Worm (Caenorhabditis elegans) whole organism, L3 larva: Measurements from ENCODE around the gene EEED8.4.

Experiments
- R02D3.7 ChIP-seq: fragments of 150-350 bp; optimal IDR thresholded peaks from 2 replicates; lab custom pipeline; 2014; ENCODE audit warnings: missing biosample characterization, missing genetic modification characterization
- ZK546.5 ChIP-seq: sonication (generic microtip); optimal IDR thresholded peaks from 2 replicates; lab custom pipeline; 2017; ENCODE audit warnings: missing biosample characterization, missing genetic modification characterization
- aly-2 ChIP-seq: fragments of 150-350 bp; optimal IDR thresholded peaks from 2 replicates; lab custom pipeline; 2014; ENCODE audit warnings: missing biosample characterization, missing genetic modification characterization
- ama-1 ChIP-seq: fragments of 150-350 bp; optimal IDR thresholded peaks from 2 replicates; lab custom pipeline; 2018
- ceh-16 ChIP-seq: sonication (generic microtip); optimal IDR thresholded peaks from 2 replicates; lab custom pipeline; 2017; ENCODE audit warnings: missing biosample characterization, missing genetic modification characterization
- ceh-28 ChIP-seq: fragments of 150-350 bp; optimal IDR thresholded peaks from 2 replicates; lab custom pipeline; 2014; ENCODE audit warnings: missing biosample characterization, missing genetic modification reagents, missing genetic modification characterization
- ceh-82 ChIP-seq: fragments of 150-350 bp; optimal IDR thresholded peaks from 2 replicates; lab custom pipeline; 2014; ENCODE audit warnings: missing biosample characterization, missing genetic modification characterization
- ceh-9 ChIP-seq: sonication (generic microtip); optimal IDR thresholded peaks from 2 replicates; lab custom pipeline; 2018; ENCODE audit warnings: missing biosample characterization, missing genetic modification characterization
- daf-12 ChIP-seq: fragments of 150-350 bp; optimal IDR thresholded peaks from 2 replicates; lab custom pipeline; 2014; ENCODE audit warnings: missing biosample characterization, missing genetic modification reagents, missing genetic modification characterization
- egl-27 ChIP-seq: sonication (generic microtip); optimal IDR thresholded peaks from 4 replicates; lab custom pipeline; 2017; ENCODE audit warnings: missing biosample characterization, missing genetic modification reagents, missing genetic modification characterization
- egl-5 ChIP-seq: fragments of 150-350 bp; optimal IDR thresholded peaks from 2 replicates; lab custom pipeline; 2017; ENCODE audit warnings: missing biosample characterization, missing genetic modification reagents, missing genetic modification characterization, inconsistent platforms
- elt-2 ChIP-seq: sonication (generic microtip); optimal IDR thresholded peaks from 2 replicates; lab custom pipeline; 2016; ENCODE audit warnings: missing genetic modification reagents, mild to moderate bottlenecking, missing genetic modification characterization, missing compliant biosample characterization
- elt-3 ChIP-seq, 3 experiments: fragments of 150-350 bp in 1 of 3; sonication (generic microtip) in 2 of 3; optimal IDR thresholded peaks; 2 replicates in 2 of 3; 4 replicates in 1 of 3; lab custom pipeline; 2014 to 2017; ENCODE audit warnings: missing biosample characterization in 3 of 3, missing genetic modification characterization in 3 of 3
- eor-1 ChIP-seq, 2 experiments: fragments of 150-350 bp; optimal IDR thresholded peaks; 2 replicates each; lab custom pipeline; 2014 to 2018; ENCODE audit warnings: missing biosample characterization in 2 of 2, missing genetic modification characterization in 2 of 2
- fkh-10 ChIP-seq: sonication (generic microtip); optimal IDR thresholded peaks from 2 replicates; lab custom pipeline; 2017; ENCODE audit warnings: missing biosample characterization, missing genetic modification reagents, missing genetic modification characterization
- fkh-2 ChIP-seq: fragments of 150-350 bp; optimal IDR thresholded peaks from 2 replicates; lab custom pipeline; 2014; ENCODE audit warnings: missing biosample characterization, missing genetic modification reagents, missing genetic modification characterization
- fos-1 ChIP-seq: fragments of 150-350 bp; optimal IDR thresholded peaks from 2 replicates; lab custom pipeline; 2014; ENCODE audit warnings: missing biosample characterization, missing genetic modification characterization
- hmg-11 ChIP-seq: sonication (generic microtip); optimal IDR thresholded peaks from 2 replicates; lab custom pipeline; 2016; ENCODE audit warnings: missing genetic modification characterization, missing compliant biosample characterization
- jun-1 ChIP-seq: fragments of 150-350 bp; optimal IDR thresholded peaks from 2 replicates; lab custom pipeline; 2014; ENCODE audit warnings: missing biosample characterization, missing genetic modification reagents, missing genetic modification characterization
- lin-15B ChIP-seq: fragments of 150-350 bp; optimal IDR thresholded peaks from 2 replicates; lab custom pipeline; 2014; ENCODE audit warnings: missing biosample characterization, missing genetic modification characterization
- lin-39 ChIP-seq: fragments of 150-350 bp; optimal IDR thresholded peaks from 2 replicates; lab custom pipeline; 2018; ENCODE audit warnings: missing biosample characterization, missing genetic modification reagents, missing genetic modification characterization
- lsy-12 ChIP-seq: sonication (generic microtip); optimal IDR thresholded peaks from 2 replicates; lab custom pipeline; 2016; ENCODE audit warnings: mild to moderate bottlenecking, missing genetic modification characterization, missing compliant biosample characterization
- mml-1 ChIP-seq: fragments of 150-350 bp; sonication (generic microtip); optimal IDR thresholded peaks from 3 replicates; lab custom pipeline; 2014; ENCODE audit warnings: missing biosample characterization, missing genetic modification characterization
- nfya-1 ChIP-seq: sonication (generic microtip); optimal IDR thresholded peaks from 2 replicates; lab custom pipeline; 2017; ENCODE audit warnings: missing genetic modification characterization, mild to moderate bottlenecking, missing compliant biosample characterization, antibody characterized with exemption, moderate library complexity; ENCODE audit not compliant: insufficient read depth
- nhr-11 ChIP-seq: fragments of 150-350 bp; optimal IDR thresholded peaks from 2 replicates; lab custom pipeline; 2014; ENCODE audit warnings: missing biosample characterization, missing genetic modification characterization
- nhr-12 ChIP-seq: fragments of 150-350 bp; optimal IDR thresholded peaks from 2 replicates; lab custom pipeline; 2014; ENCODE audit warnings: missing biosample characterization, missing genetic modification characterization
- nhr-23 ChIP-seq: fragments of 150-350 bp; optimal IDR thresholded peaks from 2 replicates; lab custom pipeline; 2014; ENCODE audit warnings: missing biosample characterization, missing genetic modification reagents, missing genetic modification characterization
- nhr-237 ChIP-seq: fragments of 150-350 bp; optimal IDR thresholded peaks from 2 replicates; lab custom pipeline; 2014; ENCODE audit warnings: missing biosample characterization, missing genetic modification characterization
- nhr-25 ChIP-seq: sonication (generic microtip); optimal IDR thresholded peaks from 2 replicates; lab custom pipeline; 2017; ENCODE audit warnings: missing biosample characterization, missing genetic modification characterization
- nhr-67 ChIP-seq: fragments of 150-350 bp; optimal IDR thresholded peaks from 2 replicates; lab custom pipeline; 2014; ENCODE audit warnings: missing biosample characterization, missing genetic modification characterization
- nhr-76 ChIP-seq: fragments of 150-350 bp; sonication (generic microtip); optimal IDR thresholded peaks from 5 replicates; lab custom pipeline; 2014; ENCODE audit warnings: missing biosample characterization, missing genetic modification characterization
- nhr-77 ChIP-seq: fragments of 150-350 bp; optimal IDR thresholded peaks from 2 replicates; lab custom pipeline; 2014; ENCODE audit warnings: missing biosample characterization, missing genetic modification characterization
- pha-4 ChIP-seq: fragments of 150-350 bp; optimal IDR thresholded peaks from 2 replicates; lab custom pipeline; 2014; ENCODE audit warnings: missing biosample characterization, missing genetic modification reagents, missing genetic modification characterization
- pqm-1 ChIP-seq: fragments of 150-350 bp; optimal IDR thresholded peaks from 2 replicates; lab custom pipeline; 2017; ENCODE audit warnings: missing biosample characterization, missing genetic modification characterization, inconsistent platforms
- skn-1 ChIP-seq: fragments of 150-350 bp; optimal IDR thresholded peaks from 2 replicates; lab custom pipeline; 2014; ENCODE audit warnings: missing biosample characterization, missing genetic modification characterization
- snpc-4 ChIP-seq: fragments of 150-350 bp; optimal IDR thresholded peaks from 2 replicates; lab custom pipeline; 2014; ENCODE audit warnings: missing biosample characterization, missing genetic modification characterization
- tbx-2 ChIP-seq: sonication (generic microtip); optimal IDR thresholded peaks from 2 replicates; lab custom pipeline; 2016; ENCODE audit warnings: mild to moderate bottlenecking, missing genetic modification characterization, missing compliant biosample characterization
- unc-39 ChIP-seq: sonication (generic microtip); optimal IDR thresholded peaks from 4 replicates; lab custom pipeline; 2017; ENCODE audit warnings: missing biosample characterization, missing genetic modification characterization
- unc-62 ChIP-seq: fragments of 150-350 bp; sonication (generic microtip); optimal IDR thresholded peaks from 4 replicates; lab custom pipeline; 2014; ENCODE audit warnings: missing biosample characterization, missing genetic modification reagents, missing genetic modification characterization
- zag-1 ChIP-seq: fragments of 150-350 bp; optimal IDR thresholded peaks from 2 replicates; lab custom pipeline; 2014; ENCODE audit warnings: missing biosample characterization, missing genetic modification characterization
- ztf-4 ChIP-seq: fragments of 150-350 bp; optimal IDR thresholded peaks from 2 replicates; lab custom pipeline; 2014; ENCODE audit warnings: missing biosample characterization, missing genetic modification characterization

Gene EEED8.4

DNA sequence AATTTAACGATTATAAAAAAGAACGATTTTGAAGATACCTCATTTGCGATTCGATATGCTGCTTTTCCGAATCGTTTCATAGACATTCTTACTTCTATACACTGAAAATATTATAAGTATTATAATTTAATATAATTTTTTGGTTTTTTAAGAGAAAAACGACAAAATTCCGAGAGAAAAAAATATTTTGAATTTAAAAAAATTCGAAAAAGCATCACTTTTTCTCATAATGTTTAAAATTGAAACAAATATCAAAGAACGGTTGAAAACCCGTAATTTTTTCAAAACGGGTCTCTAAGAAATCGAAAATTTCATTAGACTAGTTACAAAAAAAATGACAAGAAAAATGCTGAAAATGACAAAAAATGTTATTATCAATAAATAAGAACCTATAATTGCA is 13.5 kb upstream of the EEED8.4 start, which contains the start of gene pink-1:
Gene pink-1, minus strand, starts transcription at position 101 of the 400 bp plus-strand sequence.
- TF ChIP-seq nhr-25 (tag; lab: Kevin White, UChicago) (no peak), lin-15B (tag; lab: Kevin White, UChicago) (no peak), ztf-4 (no peak), egl-5 (tag; lab: Kevin White, UChicago) (no peak), daf-12 (no peak), hmg-11 (tag; lab: Kevin White, UChicago) (no peak), lsy-12 (tag; lab: Kevin White, UChicago) (no peak), unc-62 (GFP tag; lab: Kevin White, UChicago) (no peak), pha-4 (tag; lab: Kevin White, UChicago) (no peak), ama-1 (lab: Kevin White, UChicago) (no peak), eor-1 (tag; optimal IDR thresholded peaks at IDR 0.05; lab: Kevin White, UChicago) (no peak), nhr-67 (no peak), ZK546.5 (no peak), fkh-2 (no peak), R02D3.7 (tag; lab: Kevin White, UChicago) (no peak), jun-1 (no peak), egl-27 (tag; lab: Kevin White, UChicago) (no peak)

DNA sequence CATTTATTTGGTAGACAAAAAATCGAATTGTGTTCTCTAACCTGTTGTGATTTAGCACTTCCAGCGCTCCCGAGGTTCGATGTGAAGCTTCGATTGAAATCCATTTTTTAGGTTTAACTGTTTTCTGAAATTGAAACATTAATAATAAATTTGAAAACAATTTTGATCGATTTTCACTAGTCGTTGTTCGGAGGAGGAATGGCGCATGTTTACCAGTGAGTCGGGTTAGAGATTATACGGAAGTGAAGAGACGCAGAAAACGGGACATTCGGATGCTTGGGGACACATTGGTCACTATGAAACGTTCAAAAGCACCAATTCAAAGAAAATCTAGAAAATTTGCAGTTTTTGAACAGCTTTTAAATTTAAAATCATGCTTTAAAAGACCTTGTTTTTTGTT is 10.3 kb upstream of the EEED8.4 start, which contains the start of gene fbxl-3:
Gene fbxl-3, minus strand, starts transcription at position 124 of the 400 bp plus-strand sequence.
- TF ChIP-seq tbx-2 (tag; lab: Kevin White, UChicago) (no peak), hmg-11 (tag; lab: Kevin White, UChicago) (peak; percentile 22)
- TF ChIP-seq, all 47 proteins: peak for 1

DNA sequence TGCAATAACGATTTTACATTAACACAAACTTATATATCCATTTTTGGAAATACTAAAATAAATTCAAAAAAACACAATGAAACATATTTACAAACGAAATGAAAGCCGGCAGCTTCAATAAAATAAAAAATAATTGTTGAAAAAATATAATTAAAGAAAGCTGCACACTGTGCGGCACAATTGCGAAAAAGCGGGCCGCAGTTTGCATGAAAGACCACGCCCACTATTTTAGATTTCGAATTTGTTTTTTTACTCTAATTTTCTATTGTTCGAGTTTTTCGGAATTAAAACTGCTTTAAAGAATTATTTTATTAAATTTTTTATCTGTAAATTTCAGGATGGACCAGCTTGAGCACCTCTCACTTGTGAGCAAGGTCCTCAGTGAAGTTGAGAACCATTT is 9.9 kb upstream of the EEED8.4 start, which contains the start of gene mog-5:
Gene mog-5, plus strand, starts transcription at position 338 of the 400 bp plus-strand sequence.
- TF ChIP-seq nhr-237 (tag; lab: Kevin White, UChicago): no peak
- TF ChIP-seq ceh-9 (tag; lab: Kevin White, UChicago): no peak
- peak; percentile 50 for TF ChIP-seq pha-4 (tag; lab: Kevin White, UChicago)
- no peak for TF ChIP-seq ceh-28
- TF ChIP-seq unc-39 (tag; lab: Kevin White, UChicago): no peak
- no peak for TF ChIP-seq fos-1
- no peak for TF ChIP-seq nhr-12 (tag; lab: Kevin White, UChicago)
- no peak for TF ChIP-seq nhr-11
- no peak for TF ChIP-seq elt-3 (tag; optimal IDR thresholded peaks at IDR 0.05; lab: Kevin White, UChicago)
- no peak for TF ChIP-seq aly-2 (tag; lab: Kevin White, UChicago)
- no peak for TF ChIP-seq fkh-10 (GFP tag; lab: Kevin White, UChicago)
- TF ChIP-seq elt-2 (tag; lab: Kevin White, UChicago): peak; percentile 40
- TF ChIP-seq hmg-11 (tag; lab: Kevin White, UChicago): peak; percentile 30
- TF ChIP-seq mml-1: no peak

DNA sequence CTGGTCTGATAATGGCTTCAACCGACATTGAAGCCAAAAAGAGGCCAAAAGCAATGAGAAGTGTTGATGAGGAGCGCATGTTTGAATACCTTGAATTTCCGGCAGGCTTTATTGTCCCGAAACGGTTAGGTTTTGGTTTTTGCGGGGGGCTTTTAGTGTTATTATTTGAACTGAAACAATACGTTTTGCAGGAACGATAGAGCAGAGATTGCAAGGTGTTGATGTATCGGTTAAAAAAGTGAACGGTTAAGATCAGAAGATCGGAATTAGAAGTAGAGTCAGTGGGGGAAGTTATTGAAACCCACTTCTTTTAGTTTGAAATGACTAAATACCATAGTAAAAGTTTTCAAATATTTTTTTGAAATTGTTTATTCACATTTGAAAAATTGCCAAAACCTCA is 1.6 kb upstream of the EEED8.4 start, which contains the start of gene clec-141:
Gene clec-141, minus strand, starts transcription at position 101 of the 400 bp plus-strand sequence.
- TF ChIP-seq skn-1 (tag; lab: Kevin White, UChicago): no peak
- no peak for TF ChIP-seq nhr-23
- TF ChIP-seq lin-39 (tag; lab: Kevin White, UChicago): no peak
- TF ChIP-seq nhr-77 (tag; lab: Kevin White, UChicago): no peak
- no peak for TF ChIP-seq zag-1 (tag; lab: Kevin White, UChicago)
- no peak for TF ChIP-seq pqm-1 (tag; lab: Kevin White, UChicago)
- TF ChIP-seq mml-1: no peak
- TF ChIP-seq unc-39 (tag; lab: Kevin White, UChicago): no peak

DNA sequence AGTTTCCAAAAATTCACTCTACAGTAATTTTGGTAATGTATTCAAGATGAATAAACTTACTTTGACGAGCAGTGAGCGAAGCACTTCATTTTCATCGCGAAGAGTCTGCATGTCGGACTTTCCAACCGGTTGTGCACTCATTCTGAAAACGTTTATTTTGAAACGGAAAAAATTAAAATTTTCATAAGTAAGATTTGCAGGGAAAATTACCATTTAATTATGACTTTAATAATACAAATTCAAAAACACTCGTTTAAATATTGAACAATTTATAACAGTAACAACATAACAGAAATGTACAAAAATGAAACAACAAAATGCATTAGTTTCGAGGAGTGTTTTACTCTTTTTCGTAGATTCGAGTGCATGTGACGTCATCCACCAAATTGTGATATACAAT is 3.3 kb downstream of the EEED8.4 start, which contains the start of the genes EEED8.13 and EEED8.18:
Gene EEED8.13, minus strand, starts transcription at position 101 of the 400 bp plus-strand sequence.
Gene EEED8.18, minus strand, starts transcription at position 144 of the 400 bp plus-strand sequence.
- no peak for TF ChIP-seq ceh-82 (tag; lab: Kevin White, UChicago)
- TF ChIP-seq ceh-28: no peak
- TF ChIP-seq fkh-2: no peak
- TF ChIP-seq eor-1 (tag; optimal IDR thresholded peaks at IDR 0.05; lab: Kevin White, UChicago): no peak
- no peak for TF ChIP-seq snpc-4 (tag; lab: Kevin White, UChicago)
- TF ChIP-seq egl-27 (tag; lab: Kevin White, UChicago): no peak
- no peak for TF ChIP-seq nfya-1 (tag; lab: Kevin White, UChicago)
- no peak for TF ChIP-seq nhr-76 (tag; lab: Kevin White, UChicago)
- TF ChIP-seq nhr-237 (tag; lab: Kevin White, UChicago): no peak
- no peak for TF ChIP-seq fos-1
- no peak for TF ChIP-seq lsy-12 (tag; lab: Kevin White, UChicago)
- no peak for TF ChIP-seq ceh-16
- TF ChIP-seq unc-39 (tag; lab: Kevin White, UChicago): no peak
